Worm (Caenorhabditis elegans): ENCODE results near the gene str-135.

str-135 gene

ce11 chrV:8266232-8266631 lies 14.4 kb downstream of the str-135 start, which contains the start of gene F21F8.5:
F21F8.5 (minus strand) TSS chrV:8266332.
- TF ChIP-seq nhr-28 (tag; optimal IDR thresholded peaks at IDR 0.05) (no peak), snpc-4 (tag; optimal IDR thresholded peaks at IDR 0.05) (no peak), rnt-1 (tag; optimal IDR thresholded peaks at IDR 0.05) (no peak), pqm-1 (tag; optimal IDR thresholded peaks at IDR 0.05) (no peak)

- TF ChIP-seq unc-30 (tag; optimal IDR thresholded peaks at IDR 0.05) (no peak), grh-1 (GFP tag; IDR thresholded peaks at IDR 0.05) (no peak), snpc-4 (tag; optimal IDR thresholded peaks at IDR 0.05) (no peak), ama-1 (optimal IDR thresholded peaks at IDR 0.05) (no peak), mab-9 (GFP tag; IDR thresholded peaks at IDR 0.05) (no peak), lin-14 (GFP tag; optimal IDR thresholded peaks at IDR 0.05) (no peak), isw-1 (GFP tag; IDR thresholded peaks at IDR 0.05) (no peak), ztf-11 (tag; optimal IDR thresholded peaks at IDR 0.05) (no peak), ceh-90 (tag; optimal IDR thresholded peaks at IDR 0.05) (no peak), hlh-4 (tag; optimal IDR thresholded peaks at IDR 0.05) (no peak), nhr-20 (tag; optimal IDR thresholded peaks at IDR 0.05) (no peak), sptf-1 (tag; optimal IDR thresholded peaks at IDR 0.05) (no peak), ceh-82 (tag; optimal IDR thresholded peaks at IDR 0.05) (no peak), unc-86 (tag; optimal IDR thresholded peaks at IDR 0.05) (no peak), pax-3 (tag; optimal IDR thresholded peaks at IDR 0.05) (no peak)
Observed at ce11 chrV:8263941-8264340, 16.7 kb downstream of the str-135 start, which contains the start of gene C16D9.9. C16D9.9 (plus strand) TSS chrV:8264241.

ce11 chrV:8263466-8263865 lies 17.2 kb downstream of the str-135 start, which contains the start of gene C16D9.8:
C16D9.8 (minus strand) TSS chrV:8263566.
- no peak for TF ChIP-seq efl-3 (GFP tag; optimal IDR thresholded peaks at IDR 0.05)
- TF ChIP-seq ces-1 (GFP tag; optimal IDR thresholded peaks at IDR 0.05) = no peak
- TF ChIP-seq C16A3.4 (tag; optimal IDR thresholded peaks at IDR 0.05) = no peak
- peak; percentile 56 for TF ChIP-seq hlh-4 (tag; optimal IDR thresholded peaks at IDR 0.05)
- no peak for TF ChIP-seq ceh-88 (GFP tag; IDR thresholded peaks at IDR 0.05)
- no peak for TF ChIP-seq Y116A8C.19 (tag; optimal IDR thresholded peaks at IDR 0.05; ENCODE audit: borderline replicate concordance)
- TF ChIP-seq mef-2 (tag; optimal IDR thresholded peaks at IDR 0.05) = no peak

- peak; percentile 13 for TF ChIP-seq lin-14 (GFP tag; optimal IDR thresholded peaks at IDR 0.05)
- no peak for TF ChIP-seq F16B12.6 (tag; optimal IDR thresholded peaks at IDR 0.05)
Observed at ce11 chrV:8262212-8262611, 18.5 kb downstream of the str-135 start.

ce11 chrV:8259016-8259415 lies 21.7 kb downstream of the str-135 start, which contains the start of gene C16D9.1:
C16D9.1 (plus strand) TSS chrV:8259316.
- no peak for TF ChIP-seq nhr-12 (tag; optimal IDR thresholded peaks at IDR 0.05)
- no peak for TF ChIP-seq nhr-84 (tag; optimal IDR thresholded peaks at IDR 0.05)
- TF ChIP-seq ztf-11 (tag; optimal IDR thresholded peaks at IDR 0.05) = no peak
- no peak for TF ChIP-seq rnt-1 (tag; optimal IDR thresholded peaks at IDR 0.05)
- no peak for TF ChIP-seq unc-86 (tag; optimal IDR thresholded peaks at IDR 0.05)
- no peak for TF ChIP-seq nhr-71 (tag; optimal IDR thresholded peaks at IDR 0.05)
- no peak for TF ChIP-seq egl-27 (tag; optimal IDR thresholded peaks at IDR 0.05)
- no peak for TF ChIP-seq nhr-28 (tag; optimal IDR thresholded peaks at IDR 0.05)
- TF ChIP-seq lin-15B (tag; optimal IDR thresholded peaks at IDR 0.05) = no peak
- no peak for TF ChIP-seq C04F5.9 (tag; optimal IDR thresholded peaks at IDR 0.05)
- no peak for TF ChIP-seq fkh-8 (tag; optimal IDR thresholded peaks at IDR 0.05)
- TF ChIP-seq mep-1 (tag; optimal IDR thresholded peaks at IDR 0.05) = no peak
- TF ChIP-seq unc-30 (tag; optimal IDR thresholded peaks at IDR 0.05) = no peak
- TF ChIP-seq tbx-2 (tag; optimal IDR thresholded peaks at IDR 0.05) = no peak

DNA sequence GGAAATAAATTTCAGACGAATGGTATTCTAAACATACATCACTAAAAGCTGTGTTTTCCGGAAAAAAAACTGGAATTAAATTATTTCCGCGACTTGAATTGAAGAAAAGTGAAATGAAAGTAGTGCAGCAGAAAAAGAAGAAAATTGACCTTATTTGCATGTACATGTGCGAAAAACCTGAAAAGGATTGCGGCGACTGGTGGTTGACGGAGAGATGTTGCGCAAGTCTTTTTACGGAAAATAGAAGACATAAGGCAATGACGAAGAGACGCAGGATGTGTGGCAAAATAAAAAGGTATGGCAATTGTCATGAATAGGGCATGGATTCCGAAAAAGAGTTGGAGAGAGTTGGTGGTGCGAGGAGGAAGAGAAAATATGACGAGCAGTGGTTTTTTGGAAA lies 25.7 kb downstream of the str-135 start:
- no peak for TF ChIP-seq ztf-11 (tag; optimal IDR thresholded peaks at IDR 0.05)
- peak; percentile 68 for TF ChIP-seq blmp-1 (tag; optimal IDR thresholded peaks at IDR 0.05)
- TF ChIP-seq hpl-2 (GFP tag; optimal IDR thresholded peaks at IDR 0.05) = no peak
- no peak for TF ChIP-seq unc-98 (GFP tag; IDR thresholded peaks at IDR 0.05)
- no peak for TF ChIP-seq nhr-12 (tag; optimal IDR thresholded peaks at IDR 0.05)
- TF ChIP-seq lin-14 (GFP tag; optimal IDR thresholded peaks at IDR 0.05) = peak; percentile 6
- no peak for TF ChIP-seq dpl-1 (GFP tag; optimal IDR thresholded peaks at IDR 0.05)
- no peak for TF ChIP-seq ztf-4 (tag; optimal IDR thresholded peaks at IDR 0.05)
- no peak for TF ChIP-seq unc-130 (tag; optimal IDR thresholded peaks at IDR 0.05)
- TF ChIP-seq unc-62 (GFP tag; optimal IDR thresholded peaks at IDR 0.05) = no peak
- TF ChIP-seq lin-13 (GFP tag; optimal IDR thresholded peaks at IDR 0.05) = no peak
- no peak for TF ChIP-seq ceh-90 (tag; optimal IDR thresholded peaks at IDR 0.05)
- no peak for TF ChIP-seq nhr-90 (tag; optimal IDR thresholded peaks at IDR 0.05; ENCODE audit: poor library complexity)
- no peak for TF ChIP-seq jun-1 (tag; optimal IDR thresholded peaks at IDR 0.05)

Data from whole organism, L1 larva.